Worm (Caenorhabditis elegans): Measurements from ENCODE around the gene C45B11.9.

Gene C45B11.9

ce11 chrV:11078104-11078724 lies 38.1 kb downstream of the C45B11.9 start, which contains the start of gene act-2 (continued):
- TF ChIP-seq swsn-7 (tag; optimal IDR thresholded peaks at IDR 0.05) (peak; percentile 75), grh-1 (GFP tag; IDR thresholded peaks at IDR 0.05) (no peak), nhr-90 (tag; optimal IDR thresholded peaks at IDR 0.05; ENCODE audit: poor library complexity) (peak; percentile 62), mab-9 (GFP tag; IDR thresholded peaks at IDR 0.05) (no peak), nhr-71 (tag; optimal IDR thresholded peaks at IDR 0.05) (peak; percentile 85), egl-27 (tag; optimal IDR thresholded peaks at IDR 0.05) (no peak)

DNA sequence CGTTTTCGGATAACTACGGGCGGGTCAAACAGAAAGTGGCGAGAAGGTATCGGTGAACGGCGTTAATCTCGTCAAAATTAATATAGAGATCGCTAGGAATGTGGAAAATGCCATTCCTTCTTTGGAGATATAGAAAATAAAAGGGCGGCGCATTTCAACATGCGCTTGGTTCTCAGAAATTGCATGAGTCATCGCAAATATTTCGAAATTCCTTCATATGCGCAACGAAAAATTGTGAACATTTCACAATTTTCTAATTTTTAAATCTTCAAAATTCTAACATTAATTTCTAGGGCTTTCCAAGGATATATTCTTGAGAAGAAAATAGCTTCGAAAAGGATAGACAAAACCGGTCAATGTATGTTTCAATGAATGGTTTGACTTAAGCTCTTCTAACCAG lies 38.8 kb downstream of the C45B11.9 start:
- TF ChIP-seq nhr-77 (tag; optimal IDR thresholded peaks at IDR 0.05) (no peak), nhr-71 (tag; optimal IDR thresholded peaks at IDR 0.05) (no peak), efl-1 (optimal IDR thresholded peaks at IDR 0.05) (no peak), efl-1 (GFP tag; optimal IDR thresholded peaks at IDR 0.05 in 1 of 2) (no peak), egl-27 (tag; optimal IDR thresholded peaks at IDR 0.05) (no peak), jun-1 (tag; optimal IDR thresholded peaks at IDR 0.05) (peak; percentile 66)

DNA sequence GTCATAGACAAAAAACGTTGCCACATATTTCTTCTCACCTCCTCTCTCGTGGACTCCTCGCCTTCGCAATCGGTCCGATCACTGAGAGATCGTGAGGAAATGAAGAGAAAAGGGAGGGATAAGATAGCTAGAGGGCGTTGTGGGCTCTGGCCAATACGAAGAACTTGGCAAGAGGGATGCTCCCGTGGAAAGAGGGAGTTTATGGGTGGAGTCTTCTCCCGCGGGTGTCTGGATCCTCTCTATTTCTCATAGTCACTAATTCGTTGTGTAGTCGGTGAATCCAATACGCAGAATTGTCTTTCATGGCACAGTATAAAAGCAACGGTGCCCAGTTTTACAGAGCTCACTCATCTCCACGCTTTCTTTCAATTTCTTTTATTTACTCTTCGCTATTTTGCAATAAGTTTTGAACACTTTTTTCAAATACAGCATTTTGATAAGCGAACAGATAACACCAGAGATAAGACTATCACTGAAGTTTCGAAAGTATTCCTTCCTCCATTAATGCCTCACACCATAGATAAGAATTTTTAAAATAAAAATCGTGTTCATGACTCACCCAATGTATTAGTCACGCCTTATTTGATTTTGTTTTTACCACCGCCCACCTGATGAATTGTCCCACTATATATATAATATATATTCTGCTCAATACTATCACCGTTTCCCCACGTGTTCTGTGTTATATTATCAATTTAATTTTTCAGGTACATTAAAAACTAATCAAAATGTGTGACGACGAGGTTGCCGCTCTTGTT lies 40.4 kb downstream of the C45B11.9 start, which contains the start of gene act-1:
Gene act-1 (plus strand): TSS at position 708 of the 758 bp plus-strand sequence.
- TF ChIP-seq nhr-237 (tag; optimal IDR thresholded peaks at IDR 0.05) (no peak), rnt-1 (tag; optimal IDR thresholded peaks at IDR 0.05) (peak; percentile 77), irx-1 (tag; optimal IDR thresholded peaks at IDR 0.05) (no peak), lin-13 (GFP tag; optimal IDR thresholded peaks at IDR 0.05) (no peak), dsc-1 (tag; optimal IDR thresholded peaks at IDR 0.05) (peak; percentile 60), tlp-1 (tag; optimal IDR thresholded peaks at IDR 0.05) (peak; percentile 75), pag-3 (tag; optimal IDR thresholded peaks at IDR 0.05; ENCODE audit: borderline replicate concordance, insufficient read depth) (peak; percentile 35), mep-1 (tag; optimal IDR thresholded peaks at IDR 0.05) (no peak), F16B12.6 (tag; optimal IDR thresholded peaks at IDR 0.05) (no peak), unc-130 (tag; optimal IDR thresholded peaks at IDR 0.05) (peak; percentile 19), alr-1 (tag; optimal IDR thresholded peaks at IDR 0.05; ENCODE audit: borderline replicate concordance) (no peak), nhr-19 (GFP tag; conservative IDR thresholded peaks at IDR 0.05) (peak; percentile 79), sptf-1 (tag; optimal IDR thresholded peaks at IDR 0.05) (no peak), ama-1 (optimal IDR thresholded peaks at IDR 0.05) (no peak), tbx-2 (tag; optimal IDR thresholded peaks at IDR 0.05) (peak; percentile 21), lsy-2 (tag; optimal IDR thresholded peaks at IDR 0.05) (peak; percentile 11 to 51), efl-3 (GFP tag; optimal IDR thresholded peaks at IDR 0.05) (no peak), aly-2 (tag; optimal IDR thresholded peaks at IDR 0.05) (no peak), C16A3.4 (tag; optimal IDR thresholded peaks at IDR 0.05) (no peak), ets-5 (GFP tag; IDR thresholded peaks at IDR 0.05) (no peak), nhr-47 (tag; optimal IDR thresholded peaks at IDR 0.05) (peak; percentile 21), vab-15 (tag; optimal IDR thresholded peaks at IDR 0.05) (no peak), lin-35 (GFP tag; optimal IDR thresholded peaks at IDR 0.05) (peak in 1 of 2 experiments; percentile 3), pqm-1 (tag; optimal IDR thresholded peaks at IDR 0.05) (peak; percentile 65), mdl-1 (tag; optimal IDR thresholded peaks at IDR 0.05) (peak in 1 of 2 experiments; percentile 12), hpl-2 (GFP tag; optimal IDR thresholded peaks at IDR 0.05) (no peak), zip-4 (GFP tag; optimal IDR thresholded peaks at IDR 0.05) (peak; percentile 14), snu-23 (GFP tag; optimal IDR thresholded peaks at IDR 0.05) (peak; percentile 38), elt-2 (tag; optimal IDR thresholded peaks at IDR 0.05) (peak; percentile 86), nhr-71 (tag; optimal IDR thresholded peaks at IDR 0.05) (peak; percentile 85), nhr-77 (tag; optimal IDR thresholded peaks at IDR 0.05) (peak; percentile 50), lin-14 (GFP tag; optimal IDR thresholded peaks at IDR 0.05) (peak; percentile 67), nhr-20 (tag; optimal IDR thresholded peaks at IDR 0.05) (peak; percentile 55), nhr-11 (tag; optimal IDR thresholded peaks at IDR 0.05) (peak; percentile 61), fkh-10 (GFP tag; optimal IDR thresholded peaks at IDR 0.05) (no peak), ztf-4 (tag; optimal IDR thresholded peaks at IDR 0.05) (no peak), fkh-4 (tag; optimal IDR thresholded peaks at IDR 0.05; ENCODE audit: borderline replicate concordance) (peak; percentile 44), ztf-11 (tag; optimal IDR thresholded peaks at IDR 0.05) (no peak), efl-1 (optimal IDR thresholded peaks at IDR 0.05) (peak in 1 of 2 experiments; percentile 18), efl-1 (GFP tag; optimal IDR thresholded peaks at IDR 0.05 in 1 of 2) (peak in 1 of 2 experiments; percentile 71)
